Fruit fly (Drosophila melanogaster) whole organism, embryonic: ENCODE data around the gene nonC.

Experiments used
- BtbVII ChIP-seq: fragments of 200-800 bp; sonication (Bioruptor generic); optimal IDR thresholded peaks from 3 replicates; lab custom pipeline; 2017; ENCODE audit warnings: missing biosample characterization, mild to moderate bottlenecking, missing genetic modification characterization
- CG10654 ChIP-seq: fragments of 200-800 bp; sonication (Bioruptor generic); optimal IDR thresholded peaks from 2 replicates; lab custom pipeline; 2016; ENCODE audit warnings: missing biosample characterization, missing genetic modification characterization
- CG11398 ChIP-seq: fragments of 200-800 bp; sonication (Bioruptor generic); optimal IDR thresholded peaks from 2 replicates; lab custom pipeline; 2016; ENCODE audit warnings: missing biosample characterization, missing genetic modification characterization
- CG12104 ChIP-seq: fragments of 200-800 bp; sonication (Bioruptor generic); optimal IDR thresholded peaks from 3 replicates; lab custom pipeline; 2016; ENCODE audit warnings: missing biosample characterization, missing genetic modification characterization
- CG13287 ChIP-seq: fragments of 200-800 bp; sonication (Bioruptor generic); IDR thresholded peaks from 2 replicates; pipeline ENCODE4 v1.3.6; 2022; ENCODE audit warnings: missing biosample characterization, missing genetic modification characterization; ENCODE audit not compliant: partially characterized antibody
- CG15696 ChIP-seq: fragments of 200-800 bp; sonication (Bioruptor generic); optimal IDR thresholded peaks from 2 replicates; lab custom pipeline; 2019; ENCODE audit warnings: missing biosample characterization, mild to moderate bottlenecking, missing genetic modification characterization, moderate library complexity
- CG1602 ChIP-seq: fragments of 200-800 bp; sonication (Bioruptor generic); optimal IDR thresholded peaks from 3 replicates; lab custom pipeline; 2016; ENCODE audit warnings: missing biosample characterization, missing genetic modification characterization
- CG17361 ChIP-seq: fragments of 200-800 bp; sonication (Bioruptor generic); IDR thresholded peaks from 3 replicates; pipeline ENCODE4 v1.3.6; 2022; ENCODE audit warnings: missing biosample characterization, missing genetic modification characterization
- CG17385 ChIP-seq: fragments of 200-800 bp; sonication (Bioruptor generic); optimal IDR thresholded peaks from 3 replicates; lab custom pipeline; 2018; ENCODE audit warnings: missing biosample characterization, mild to moderate bottlenecking, missing genetic modification characterization
- CG2678 ChIP-seq: fragments of 200-800 bp; sonication (Bioruptor generic); optimal IDR thresholded peaks from 3 replicates; lab custom pipeline; 2019; ENCODE audit warnings: missing biosample characterization, mild to moderate bottlenecking, missing genetic modification characterization, moderate library complexity
- CG30020 ChIP-seq: fragments of 200-800 bp; optimal IDR thresholded peaks from 2 replicates; lab custom pipeline; 2019; ENCODE audit warnings: missing biosample characterization, mild to moderate bottlenecking, missing genetic modification characterization, moderate library complexity
- CG30403 ChIP-seq: fragments of 200-800 bp; sonication (Bioruptor generic); optimal IDR thresholded peaks from 3 replicates; lab custom pipeline; 2016; ENCODE audit warnings: missing biosample characterization, missing genetic modification characterization
- CG3838 ChIP-seq: fragments of 200-800 bp; sonication (Bioruptor generic); optimal IDR thresholded peaks from 3 replicates; lab custom pipeline; 2016; ENCODE audit warnings: missing biosample characterization, missing genetic modification characterization
- CG4617 ChIP-seq: fragments of 200-800 bp; sonication (Bioruptor generic); optimal IDR thresholded peaks from 3 replicates; lab custom pipeline; 2016; ENCODE audit warnings: missing biosample characterization, missing genetic modification characterization, borderline replicate concordance
- CG6175 ChIP-seq: fragments of 200-800 bp; sonication (Bioruptor generic); IDR thresholded peaks from 3 replicates; pipeline ENCODE4 v1.3.6; 2022; ENCODE audit warnings: missing biosample characterization, missing genetic modification characterization
- CG7372 ChIP-seq: fragments of 200-800 bp; sonication (Bioruptor generic); IDR thresholded peaks from 2 replicates; pipeline ENCODE4 v1.3.6; 2022; ENCODE audit warnings: missing biosample characterization, missing genetic modification characterization
- CG7745 ChIP-seq: fragments of 200-800 bp; sonication (Bioruptor generic); optimal IDR thresholded peaks from 2 replicates; lab custom pipeline; 2018; ENCODE audit warnings: missing biosample characterization, mild to moderate bottlenecking, missing genetic modification characterization, moderate library complexity
- CG8281 ChIP-seq: fragments of 200-800 bp; sonication (Bioruptor generic); optimal IDR thresholded peaks from 2 replicates; lab custom pipeline; 2018; ENCODE audit warnings: missing biosample characterization, mild to moderate bottlenecking, missing genetic modification characterization, moderate library complexity
- CG8290 ChIP-seq, 3 experiments: fragments of 200-800 bp; sonication (Bioruptor generic); optimal IDR thresholded peaks; 2 replicates each; lab custom pipeline; 2016 to 2019; ENCODE audit warnings: missing biosample characterization in 3 of 3, missing genetic modification characterization in 3 of 3, mild to moderate bottlenecking in 2 of 3, moderate library complexity in 1 of 3
- Deaf1 ChIP-seq: fragments of 200-800 bp; optimal IDR thresholded peaks from 3 replicates; lab custom pipeline; 2019; ENCODE audit warnings: missing biosample characterization, mild to moderate bottlenecking, missing genetic modification characterization, moderate library complexity
- Dref ChIP-seq: fragments of 200-800 bp; sonication (Bioruptor generic); IDR thresholded peaks from 2 replicates; pipeline ENCODE4 v1.3.6; 2022; ENCODE audit warnings: missing biosample characterization, missing genetic modification characterization
- Hmx ChIP-seq: fragments of 200-800 bp; sonication (Bioruptor generic); optimal IDR thresholded peaks from 2 replicates; lab custom pipeline; 2016; ENCODE audit warnings: missing biosample characterization, missing genetic modification characterization
- Hr3 ChIP-seq: fragments of 200-800 bp; sonication (Bioruptor generic); optimal IDR thresholded peaks from 3 replicates; lab custom pipeline; 2016; ENCODE audit warnings: missing biosample characterization, missing genetic modification characterization
- NK7.1 ChIP-seq: fragments of 200-800 bp; sonication (Bioruptor generic); optimal IDR thresholded peaks from 3 replicates; lab custom pipeline; 2016; ENCODE audit warnings: missing biosample characterization, missing genetic modification characterization
- Nf-YB ChIP-seq: fragments of 200-800 bp; sonication (Bioruptor generic); optimal IDR thresholded peaks from 3 replicates; lab custom pipeline; 2019; ENCODE audit warnings: missing biosample characterization, mild to moderate bottlenecking, missing genetic modification characterization, moderate library complexity
- Opbp ChIP-seq: fragments of 200-800 bp; sonication (Bioruptor generic); IDR thresholded peaks from 3 replicates; pipeline ENCODE4 v1.3.6; 2022; ENCODE audit warnings: missing biosample characterization, missing genetic modification characterization; ENCODE audit not compliant: partially characterized antibody
- Scr ChIP-seq: fragments of 200-800 bp; sonication (Bioruptor generic); IDR thresholded peaks from 2 replicates; pipeline ENCODE4 v1.3.6; 2022; ENCODE audit warnings: missing biosample characterization, missing genetic modification characterization; ENCODE audit not compliant: partially characterized antibody
- Ssrp ChIP-seq: fragments of 200-800 bp; sonication (Bioruptor generic); optimal IDR thresholded peaks from 2 replicates; lab custom pipeline; 2018; ENCODE audit warnings: missing biosample characterization, mild to moderate bottlenecking, missing genetic modification characterization, moderate library complexity
- Stat92E ChIP-seq, 3 experiments: fragments of >200 bp in 2 of 3; fragments of 200-800 bp in 1 of 3; sonication (Bioruptor generic) in 1 of 3; optimal IDR thresholded peaks; 2 replicates each; lab custom pipeline; 2017 to 2019; ENCODE audit warnings: missing biosample characterization in 3 of 3, missing genetic modification characterization in 3 of 3, mild to moderate bottlenecking in 1 of 3, moderate library complexity in 1 of 3
- ac ChIP-seq: fragments of 200-800 bp; sonication (Bioruptor generic); optimal IDR thresholded peaks from 3 replicates; lab custom pipeline; 2017; ENCODE audit warnings: missing biosample characterization, mild to moderate bottlenecking, missing genetic modification characterization
- ase ChIP-seq: fragments of 200-800 bp; sonication (Bioruptor generic); IDR thresholded peaks from 3 replicates; pipeline ENCODE4 v1.3.6; 2022; ENCODE audit warnings: missing biosample characterization, missing genetic modification characterization
- bab2 ChIP-seq: fragments of 200-800 bp; sonication (Bioruptor generic); optimal IDR thresholded peaks from 2 replicates; lab custom pipeline; 2016; ENCODE audit warnings: missing biosample characterization, missing genetic modification characterization
- chinmo ChIP-seq: fragments of 200-800 bp; sonication (Bioruptor generic); IDR thresholded peaks from 4 replicates; pipeline ENCODE4 v1.3.6; 2022; ENCODE audit warnings: missing biosample characterization, missing genetic modification characterization; ENCODE audit not compliant: partially characterized antibody
- crol ChIP-seq: fragments of 200-800 bp; sonication (Bioruptor generic); IDR thresholded peaks from 2 replicates; pipeline ENCODE4 v1.3.6; 2022; ENCODE audit warnings: missing biosample characterization, missing genetic modification characterization
- dm ChIP-seq: fragments of 200-800 bp; sonication (Bioruptor generic); optimal IDR thresholded peaks from 3 replicates; lab custom pipeline; 2016; ENCODE audit warnings: missing biosample characterization, missing genetic modification characterization
- dysf ChIP-seq: fragments of 200-800 bp; sonication (Bioruptor generic); IDR thresholded peaks from 3 replicates; pipeline ENCODE4 v1.3.6; 2022; ENCODE audit warnings: missing biosample characterization, missing genetic modification characterization
- eve ChIP-seq, 2 experiments: fragments of >200 bp; optimal IDR thresholded peaks; 2 replicates each; lab custom pipeline; 2017; ENCODE audit warnings: missing biosample characterization in 2 of 2, missing genetic modification characterization in 2 of 2
- exex ChIP-seq: fragments of 200-800 bp; sonication (Bioruptor generic); optimal IDR thresholded peaks from 4 replicates; lab custom pipeline; 2018; ENCODE audit warnings: missing biosample characterization, mild to moderate bottlenecking, missing genetic modification characterization, moderate library complexity
- gem ChIP-seq: fragments of 200-800 bp; sonication (Bioruptor generic); optimal IDR thresholded peaks from 2 replicates; lab custom pipeline; 2019; ENCODE audit warnings: missing biosample characterization, mild to moderate bottlenecking, missing genetic modification characterization, moderate library complexity
- h ChIP-seq: fragments of >200 bp; optimal IDR thresholded peaks from 2 replicates; lab custom pipeline; 2017
- hbn ChIP-seq: fragments of 200-800 bp; sonication (Bioruptor generic); IDR thresholded peaks from 2 replicates; pipeline ENCODE4 v1.3.6; 2022; ENCODE audit warnings: missing biosample characterization, missing genetic modification characterization; ENCODE audit not compliant: partially characterized antibody
- hth ChIP-seq: fragments of >200 bp; optimal IDR thresholded peaks from 2 replicates; lab custom pipeline; 2017; ENCODE audit warnings: inconsistent platforms
- ind ChIP-seq: fragments of 200-800 bp; sonication (Bioruptor generic); optimal IDR thresholded peaks from 3 replicates; lab custom pipeline; 2016; ENCODE audit warnings: missing biosample characterization, missing genetic modification characterization
- jing ChIP-seq: fragments of 200-800 bp; sonication (Bioruptor generic); optimal IDR thresholded peaks from 2 replicates; lab custom pipeline; 2018; ENCODE audit warnings: missing biosample characterization, mild to moderate bottlenecking, missing genetic modification characterization
- sna ChIP-seq: fragments of 200-800 bp; sonication (Bioruptor generic); IDR thresholded peaks from 2 replicates; pipeline ENCODE4 v1.3.6; 2022; ENCODE audit warnings: missing biosample characterization, missing genetic modification characterization; ENCODE audit not compliant: partially characterized antibody
- so ChIP-seq: fragments of 200-800 bp; sonication (Bioruptor generic); IDR thresholded peaks from 3 replicates; pipeline ENCODE4 v1.3.6; 2022; ENCODE audit warnings: missing biosample characterization, missing genetic modification characterization
- sug ChIP-seq: fragments of 200-800 bp; optimal IDR thresholded peaks from 2 replicates; lab custom pipeline; 2019; ENCODE audit warnings: missing biosample characterization, mild to moderate bottlenecking, missing genetic modification characterization, moderate library complexity
- tgo ChIP-seq: fragments of 200-800 bp; sonication (Bioruptor generic); IDR thresholded peaks from 3 replicates; pipeline ENCODE4 v1.3.6; 2022; ENCODE audit warnings: missing biosample characterization, missing genetic modification characterization
- tx ChIP-seq: fragments of 200-800 bp; sonication (Bioruptor generic); optimal IDR thresholded peaks from 2 replicates; lab custom pipeline; 2016; ENCODE audit warnings: missing biosample characterization, missing genetic modification characterization
- wdn ChIP-seq: fragments of 200-800 bp; sonication (Bioruptor generic); IDR thresholded peaks from 2 replicates; pipeline ENCODE4 v1.3.6; 2022; ENCODE audit warnings: missing biosample characterization, missing genetic modification characterization
- zen ChIP-seq: fragments of 200-800 bp; sonication (Bioruptor generic); optimal IDR thresholded peaks from 3 replicates; lab custom pipeline; 2018; ENCODE audit warnings: missing biosample characterization, mild to moderate bottlenecking, missing genetic modification characterization, moderate library complexity

The nonC gene

dm6 chrX:6793390-6793789 is 30.9 kb upstream of the nonC start (continued):
- no peak for TF ChIP-seq crol
- TF ChIP-seq ase (GFP tag; lab: Robert Waterston, UW): peak; percentile 65; the same call in 2 of the 3 replicates
- peak; percentile 37 for TF ChIP-seq CG8281 (tag; lab: Kevin White, UChicago)
- TF ChIP-seq CG30020 (tag; lab: Kevin White, UChicago): no peak
- TF ChIP-seq CG13287 (GFP tag; lab: Robert Waterston, UW): no peak
- no peak for TF ChIP-seq sug
- peak; percentile 81 for TF ChIP-seq CG2678 (tag; lab: Kevin White, UChicago)
- no peak for TF ChIP-seq Scr (GFP tag; lab: Robert Waterston, UW)
- no peak for TF ChIP-seq Dref (GFP tag; lab: Robert Waterston, UW)
- no peak for TF ChIP-seq CG7745
- TF ChIP-seq BtbVII (GFP tag; lab: Kevin White, UChicago): peak; percentile 54
- no peak for TF ChIP-seq Stat92E (GFP tag; optimal IDR thresholded peaks at IDR 0.05; lab: Kevin White, UChicago)
- peak; percentile 25 for TF ChIP-seq CG1602 (GFP tag; lab: Kevin White, UChicago)
- peak; percentile 75 for TF ChIP-seq CG30403 (GFP tag; lab: Kevin White, UChicago)
- no peak for TF ChIP-seq zen (tag; lab: Kevin White, UChicago)
- no peak for TF ChIP-seq CG8290 (GFP tag; optimal IDR thresholded peaks at IDR 0.05; lab: Kevin White, UChicago)
- TF ChIP-seq CG8290 (tag; optimal IDR thresholded peaks at IDR 0.05; lab: Kevin White, UChicago): peak in 1 of 2 experiments; percentile 92
- peak; percentile 80 for TF ChIP-seq gem (tag; lab: Kevin White, UChicago)
- TF ChIP-seq exex (tag; lab: Kevin White, UChicago): peak; percentile 14
- TF ChIP-seq CG17361 (GFP tag; lab: Robert Waterston, UW): 0 out of 3 replicates have a peak, but pooled peaks have one; percentile 44
- peak; percentile 11 for TF ChIP-seq CG4617
- TF ChIP-seq ind (GFP tag; lab: Kevin White, UChicago): peak; percentile 81
- TF ChIP-seq bab2 (GFP tag; lab: Kevin White, UChicago): peak; percentile 79
- TF ChIP-seq CG6175: peak; percentile 65; the same call in 2 of the 3 replicates
- TF ChIP-seq ac (GFP tag; lab: Kevin White, UChicago): no peak
- peak; percentile 78 for TF ChIP-seq wdn (GFP tag; lab: Robert Waterston, UW)
- TF ChIP-seq CG11398 (GFP tag; lab: Kevin White, UChicago): peak; percentile 42
- TF ChIP-seq eve (GFP tag; optimal IDR thresholded peaks at IDR 0.05; lab: Kevin White, UChicago): no peak
- TF ChIP-seq chinmo (GFP tag; lab: Robert Waterston, UW): no peak
- no peak for TF ChIP-seq Opbp (GFP tag; lab: Robert Waterston, UW)
- peak; percentile 68 for TF ChIP-seq CG17385 (GFP tag; lab: Kevin White, UChicago)
- peak; percentile 42 for TF ChIP-seq tx (GFP tag; lab: Kevin White, UChicago)
- TF ChIP-seq dm (GFP tag; lab: Kevin White, UChicago): peak; percentile 24
- TF ChIP-seq Hr3 (GFP tag; lab: Kevin White, UChicago): peak; percentile 49
- TF ChIP-seq so (GFP tag; lab: Robert Waterston, UW): peak; percentile 66; the same call in 1 of the 3 replicates
- TF ChIP-seq sna (GFP tag; lab: Robert Waterston, UW): no peak
- TF ChIP-seq CG10654: peak; percentile 53
- peak; percentile 73 for TF ChIP-seq NK7.1 (GFP tag; lab: Kevin White, UChicago)
- TF ChIP-seq jing (GFP tag; lab: Kevin White, UChicago): peak; percentile 67
- peak; percentile 1 for TF ChIP-seq Deaf1 (tag; lab: Kevin White, UChicago)
- no peak for TF ChIP-seq CG15696
- TF ChIP-seq CG7372 (GFP tag; lab: Robert Waterston, UW): peak; percentile 77
- no peak for TF ChIP-seq Hmx (GFP tag; lab: Kevin White, UChicago)
- peak; percentile 18 for TF ChIP-seq Nf-YB (GFP tag; lab: Kevin White, UChicago)
- no peak for TF ChIP-seq hth (lab: Kevin White, UChicago)
- TF ChIP-seq h (lab: Kevin White, UChicago): no peak
- peak; percentile 58 for TF ChIP-seq Ssrp (tag; lab: Kevin White, UChicago)
- peak; percentile 85 for TF ChIP-seq dysf (GFP tag; lab: Robert Waterston, UW)
- TF ChIP-seq CG3838 (GFP tag; lab: Kevin White, UChicago): no peak
- TF ChIP-seq tgo (GFP tag; lab: Robert Waterston, UW): peak; percentile 72
- no peak for TF ChIP-seq hbn (GFP tag; lab: Robert Waterston, UW)
- TF ChIP-seq CG12104 (GFP tag; lab: Kevin White, UChicago): peak; percentile 49
